Worm (Caenorhabditis elegans) whole organism, L4/young adult: ENCODE measurements around the gene grl-12.

Source experiments
- W03F9.2 ChIP-seq: fragments of 150-350 bp; optimal IDR thresholded peaks from 2 replicates; lab custom pipeline; 2014; ENCODE audit warnings: missing biosample characterization, missing genetic modification characterization
- dao-5 ChIP-seq: sonication (generic microtip); optimal IDR thresholded peaks from 2 replicates; lab custom pipeline; 2016; ENCODE audit warnings: missing genotype, missing genetic modification characterization, moderate library complexity, missing compliant biosample characterization
- him-1 ChIP-seq: sonication (generic microtip); optimal IDR thresholded peaks from 2 replicates; lab custom pipeline; 2016; ENCODE audit warnings: missing genotype, missing genetic modification reagents, missing genetic modification characterization, missing compliant biosample characterization

grl-12 gene

DNA sequence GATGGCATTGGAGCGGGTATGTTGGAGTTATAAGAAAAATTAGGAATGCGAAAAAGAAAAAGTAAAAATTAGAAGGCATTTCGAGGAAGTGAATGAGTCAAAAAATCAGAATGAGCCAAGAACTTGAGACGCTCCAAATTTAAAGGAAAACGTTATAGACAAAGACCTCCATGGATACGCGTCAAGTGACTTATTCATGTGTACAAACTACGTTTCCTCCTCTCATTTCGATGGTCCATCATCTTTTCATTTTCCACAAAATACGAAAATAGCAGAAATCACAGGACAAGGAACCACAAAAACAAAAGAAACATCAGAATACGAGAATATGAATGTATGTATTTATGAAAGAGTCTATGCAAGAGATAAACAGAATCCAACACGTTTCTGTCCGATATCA is 4.5 kb upstream of the grl-12 start, which contains the start of gene F28A12.3:
Gene F28A12.3 (minus strand): TSS at position 101 of the 400 bp plus-strand sequence.
- TF ChIP-seq W03F9.2 (tag; lab: Kevin White, UChicago) (no peak), him-1 (tag; lab: Kevin White, UChicago) (no peak), dao-5 (tag; lab: Kevin White, UChicago) (no peak)

DNA sequence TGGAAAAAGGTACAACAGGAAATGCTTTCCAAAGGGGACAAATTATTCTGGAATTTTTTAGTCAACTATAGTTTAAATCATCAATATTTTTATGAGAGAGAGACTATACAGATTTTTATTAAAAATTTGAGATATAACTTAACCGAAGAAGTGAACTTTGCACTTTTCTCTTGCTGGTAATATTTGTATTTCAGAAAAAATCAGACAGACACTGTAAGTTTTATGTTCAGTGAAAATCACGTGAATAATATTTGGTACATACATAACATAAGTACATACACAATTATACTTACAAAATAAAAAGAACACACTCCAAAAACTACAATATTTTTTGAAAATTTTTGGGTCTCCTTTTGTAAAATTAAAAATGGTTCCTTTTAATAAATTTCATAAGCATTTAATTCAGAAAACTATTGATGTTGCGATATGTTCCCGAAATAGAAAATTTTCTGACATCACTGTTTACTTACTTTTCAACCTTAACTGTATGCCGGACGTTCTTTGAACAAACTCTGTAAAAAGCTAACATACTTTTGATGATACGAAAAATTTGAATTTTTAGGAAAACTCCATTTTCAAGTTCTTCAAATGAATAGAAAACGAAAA is 962 bp upstream of the grl-12 start, which contains the start of the genes F28A12.10 and acd-4:
Gene F28A12.10 (minus strand): TSS at position 101 of the 606 bp plus-strand sequence.
Gene acd-4 (plus strand): TSS at position 556 of the 606 bp plus-strand sequence.
- TF ChIP-seq dao-5 (tag; lab: Kevin White, UChicago) (no peak), W03F9.2 (tag; lab: Kevin White, UChicago) (no peak), him-1 (tag; lab: Kevin White, UChicago) (no peak)

DNA sequence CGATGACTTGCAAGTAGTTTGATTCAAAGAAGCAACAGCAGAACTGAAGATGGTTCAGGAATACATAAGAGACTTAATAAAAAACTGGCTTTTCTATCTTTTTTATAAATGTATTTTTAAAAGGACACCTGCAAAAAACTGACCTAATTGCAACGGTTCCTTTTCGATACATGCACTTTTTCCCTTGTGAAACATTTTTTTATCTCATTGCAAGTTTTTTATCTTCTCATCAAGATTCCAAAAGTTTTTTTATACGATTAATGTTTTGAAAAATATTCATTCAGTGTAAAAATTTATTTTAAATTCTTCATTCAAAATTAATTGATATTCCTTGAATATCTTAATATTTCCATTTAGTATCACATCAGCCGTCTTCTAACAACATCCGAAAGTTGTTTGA is 1.2 kb downstream of the grl-12 start, which contains the start of gene oac-29:
Gene oac-29 (minus strand): TSS at position 101 of the 400 bp plus-strand sequence.
- TF ChIP-seq W03F9.2 (tag; lab: Kevin White, UChicago), result no peak
- TF ChIP-seq dao-5 (tag; lab: Kevin White, UChicago), result no peak
- no peak for TF ChIP-seq him-1 (tag; lab: Kevin White, UChicago)

DNA sequence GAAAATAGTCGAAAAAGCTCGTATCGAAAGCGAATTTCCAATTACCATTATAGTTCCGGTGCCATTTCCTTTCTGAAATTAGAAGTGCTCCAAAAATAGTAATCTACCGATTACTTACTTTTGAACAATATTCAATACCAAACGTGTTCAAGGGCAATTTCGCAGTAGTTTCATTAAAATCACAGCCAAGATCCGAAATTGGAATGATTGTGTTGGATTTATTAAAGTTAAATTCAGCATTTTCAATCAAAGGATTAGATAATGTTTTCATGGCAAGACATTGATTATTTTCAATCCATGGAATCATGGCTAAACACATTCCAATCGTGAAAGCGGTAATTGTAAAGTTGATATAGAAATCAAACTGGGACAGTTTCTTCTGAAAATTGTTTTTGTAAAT is 4.0 kb downstream of the grl-12 start:
- TF ChIP-seq W03F9.2 (tag; lab: Kevin White, UChicago), result no peak
- TF ChIP-seq dao-5 (tag; lab: Kevin White, UChicago), result no peak
- no peak for TF ChIP-seq him-1 (tag; lab: Kevin White, UChicago)

DNA sequence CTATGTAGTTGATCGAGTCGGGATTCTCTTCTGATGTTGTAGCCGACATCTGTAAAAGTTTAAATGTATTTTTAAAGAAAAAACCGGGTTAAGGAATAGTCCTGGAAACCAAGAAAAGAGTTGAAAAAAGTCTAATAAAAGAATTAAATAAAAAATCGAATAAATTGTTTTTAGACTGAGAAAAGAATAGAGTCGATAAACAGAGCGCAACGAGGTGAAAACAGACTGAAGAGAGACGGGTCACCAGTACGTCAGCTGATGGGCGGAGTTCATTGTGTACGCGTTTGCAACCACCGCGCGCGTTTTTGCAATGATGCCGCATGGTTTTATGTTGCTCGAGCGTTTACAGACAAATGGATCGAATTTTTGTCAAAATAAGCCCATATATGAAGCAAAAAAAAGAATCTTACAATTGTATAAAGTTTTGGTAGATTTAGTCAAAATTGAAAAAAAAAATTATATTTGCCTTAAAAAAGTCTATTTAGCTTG is 5.5 kb downstream of the grl-12 start, which contains the start of gene atg-18:
Gene atg-18 (minus strand): TSS at position 51 of the 489 bp plus-strand sequence.
- TF ChIP-seq W03F9.2 (tag; lab: Kevin White, UChicago) (peak; percentile 47), him-1 (tag; lab: Kevin White, UChicago) (no peak), dao-5 (tag; lab: Kevin White, UChicago) (no peak)

DNA sequence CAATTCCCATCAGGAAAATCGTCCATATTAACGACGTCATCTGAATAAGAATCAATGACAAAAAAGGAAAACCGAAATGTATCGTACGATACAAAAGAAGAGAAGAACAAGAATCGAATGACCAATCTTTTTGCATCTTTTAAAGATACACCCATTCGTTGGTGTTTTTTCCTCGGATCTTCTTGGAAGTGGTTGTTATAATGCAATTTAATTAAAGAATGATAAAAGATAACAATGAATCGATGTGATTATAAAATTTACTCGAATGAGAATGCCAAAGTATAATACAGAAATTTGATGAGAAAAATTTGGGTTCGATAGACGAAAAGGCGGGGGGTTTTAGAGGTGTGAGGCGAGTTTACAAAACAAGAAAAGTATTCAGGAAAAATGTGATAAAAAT is 7.8 kb downstream of the grl-12 start, which contains the start of gene F41E6.12:
Gene F41E6.12 (minus strand): TSS at position 101 of the 400 bp plus-strand sequence.
- TF ChIP-seq dao-5 (tag; lab: Kevin White, UChicago), result no peak
- TF ChIP-seq W03F9.2 (tag; lab: Kevin White, UChicago), result no peak
- TF ChIP-seq him-1 (tag; lab: Kevin White, UChicago), result no peak

DNA sequence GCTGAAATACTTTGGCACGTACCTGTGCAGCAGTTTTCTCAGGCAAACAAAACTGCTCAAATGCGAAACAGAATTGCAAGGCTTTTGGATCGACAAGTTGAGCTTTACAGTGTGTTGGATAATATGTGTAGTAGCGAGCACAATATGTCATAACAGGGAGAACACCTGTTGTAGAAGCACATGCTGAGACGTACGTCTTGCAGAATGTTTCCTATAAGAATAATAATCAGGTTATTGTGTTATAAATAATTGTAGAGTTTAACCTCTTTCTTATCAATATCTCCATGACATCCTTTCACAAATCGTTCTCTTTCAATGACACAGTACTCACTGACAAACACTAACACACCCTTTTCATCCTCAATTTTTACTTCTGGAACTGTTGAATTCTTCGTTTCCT is 9.2 kb downstream of the grl-12 start:
- TF ChIP-seq him-1 (tag; lab: Kevin White, UChicago) (no peak), dao-5 (tag; lab: Kevin White, UChicago) (no peak), W03F9.2 (tag; lab: Kevin White, UChicago) (no peak)

DNA sequence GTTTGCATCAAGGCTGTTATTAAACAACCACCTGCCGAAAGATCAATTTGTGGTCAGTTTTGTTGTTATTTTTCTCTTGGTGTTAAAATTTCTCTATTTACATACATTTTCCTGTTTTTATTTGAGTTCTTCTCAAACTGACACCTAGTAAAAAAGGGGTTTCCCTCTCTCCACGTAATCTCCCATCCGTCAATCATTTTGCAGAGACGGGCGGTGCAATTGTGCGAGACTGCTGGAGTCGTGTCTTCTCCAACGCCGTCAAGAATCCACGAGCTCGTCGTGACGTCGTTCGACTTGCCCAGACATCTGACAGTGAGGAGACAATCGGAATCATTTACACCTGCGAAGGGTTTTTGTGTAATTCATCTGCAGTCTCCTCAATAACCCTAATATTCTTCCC is 10.4 kb downstream of the grl-12 start:
- TF ChIP-seq W03F9.2 (tag; lab: Kevin White, UChicago) (no peak), him-1 (tag; lab: Kevin White, UChicago) (no peak), dao-5 (tag; lab: Kevin White, UChicago) (no peak)

DNA sequence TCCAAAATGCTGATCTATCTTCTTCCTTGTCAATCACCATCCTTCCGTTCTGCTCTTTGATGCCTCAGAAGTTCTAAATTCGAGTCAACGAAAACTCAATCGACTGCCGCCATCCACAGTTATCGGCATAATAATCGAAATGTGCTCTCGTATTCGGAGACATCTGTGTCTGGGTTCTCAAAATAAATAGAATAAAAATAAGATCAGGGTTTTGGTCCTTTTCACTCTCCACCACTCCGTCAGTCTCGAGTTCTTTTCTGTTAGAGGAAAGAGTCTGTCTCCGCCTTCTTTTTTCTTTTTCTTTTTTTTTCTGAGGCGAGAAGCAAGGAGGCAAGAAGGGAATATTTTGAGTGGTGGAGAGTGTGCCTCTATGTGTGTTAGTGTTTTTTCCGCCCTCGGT is 13.1 kb downstream of the grl-12 start, which contains the start of gene F41E6.17:
Gene F41E6.17 (plus strand): TSS at position 348 of the 400 bp plus-strand sequence.
- TF ChIP-seq dao-5 (tag; lab: Kevin White, UChicago), result no peak
- TF ChIP-seq W03F9.2 (tag; lab: Kevin White, UChicago), result no peak
- no peak for TF ChIP-seq him-1 (tag; lab: Kevin White, UChicago)

DNA sequence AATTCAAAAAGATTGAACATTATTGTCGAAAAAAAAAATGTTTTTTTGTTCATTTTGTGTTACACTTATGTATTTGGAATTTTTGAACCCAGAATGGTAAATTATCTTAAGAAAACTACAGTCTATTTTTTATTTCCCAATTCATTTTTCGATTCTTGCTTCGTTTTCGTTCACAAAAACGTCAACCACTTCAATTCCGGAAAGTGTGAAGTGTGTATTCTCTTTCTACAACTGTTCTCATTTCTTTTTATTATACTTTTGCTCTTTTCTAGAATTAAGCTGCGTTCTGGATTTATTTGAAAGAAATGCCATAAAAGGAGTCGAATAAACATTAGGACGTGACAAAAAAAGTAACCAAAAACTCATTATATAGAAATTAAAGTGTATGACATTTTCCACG is 14.5 kb downstream of the grl-12 start, which contains the start of gene F41E6.1:
Gene F41E6.1 (plus strand): TSS at position 301 of the 400 bp plus-strand sequence.
- no peak for TF ChIP-seq W03F9.2 (tag; lab: Kevin White, UChicago)
- TF ChIP-seq dao-5 (tag; lab: Kevin White, UChicago), result no peak

DNA sequence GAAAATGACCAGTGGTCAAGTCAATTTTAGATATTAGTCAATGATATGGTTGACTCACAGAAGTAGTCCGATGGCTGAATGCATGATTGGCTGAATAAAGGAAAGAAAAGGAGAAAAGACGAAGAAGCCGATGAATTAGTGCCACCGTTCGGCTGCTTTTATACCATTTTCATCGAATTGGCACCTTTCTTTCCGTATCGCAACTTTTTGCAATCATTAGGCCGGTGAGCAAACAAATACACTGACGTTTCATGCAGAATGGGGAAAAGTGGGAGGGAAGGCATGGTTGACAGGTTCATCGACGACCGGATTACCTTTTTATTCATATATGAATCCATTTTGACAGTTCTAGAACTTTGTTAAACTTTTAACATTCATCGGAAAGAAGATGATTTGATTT is 15.6 kb downstream of the grl-12 start, which contains the start of gene idpc-2:
Gene idpc-2 (minus strand): TSS at position 101 of the 400 bp plus-strand sequence.
- TF ChIP-seq W03F9.2 (tag; lab: Kevin White, UChicago) (no peak), dao-5 (tag; lab: Kevin White, UChicago) (no peak), him-1 (tag; lab: Kevin White, UChicago) (no peak)

DNA sequence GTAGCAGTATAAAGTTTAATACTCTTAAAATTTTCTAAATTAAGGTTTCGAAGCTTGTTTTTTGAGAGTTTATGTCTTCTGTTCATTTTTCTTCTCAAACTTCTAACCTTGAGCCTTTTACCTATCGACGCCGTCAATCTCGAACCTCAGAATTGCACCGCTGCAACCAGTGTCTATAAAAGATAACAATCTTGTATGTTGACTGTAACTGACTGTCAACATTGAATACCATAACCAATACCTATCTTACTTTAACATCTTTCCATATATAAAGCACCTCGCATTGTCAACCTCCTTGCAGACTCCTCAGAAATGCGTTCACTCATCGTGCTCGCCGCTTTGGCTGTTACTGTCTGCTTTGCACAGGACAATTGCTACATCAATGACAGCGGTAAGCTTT is 18.1 kb downstream of the grl-12 start, which contains the start of gene grd-5:
Gene grd-5 (plus strand): TSS at position 295 of the 400 bp plus-strand sequence.
- TF ChIP-seq W03F9.2 (tag; lab: Kevin White, UChicago) (no peak), dao-5 (tag; lab: Kevin White, UChicago) (no peak), him-1 (tag; lab: Kevin White, UChicago) (no peak)

DNA sequence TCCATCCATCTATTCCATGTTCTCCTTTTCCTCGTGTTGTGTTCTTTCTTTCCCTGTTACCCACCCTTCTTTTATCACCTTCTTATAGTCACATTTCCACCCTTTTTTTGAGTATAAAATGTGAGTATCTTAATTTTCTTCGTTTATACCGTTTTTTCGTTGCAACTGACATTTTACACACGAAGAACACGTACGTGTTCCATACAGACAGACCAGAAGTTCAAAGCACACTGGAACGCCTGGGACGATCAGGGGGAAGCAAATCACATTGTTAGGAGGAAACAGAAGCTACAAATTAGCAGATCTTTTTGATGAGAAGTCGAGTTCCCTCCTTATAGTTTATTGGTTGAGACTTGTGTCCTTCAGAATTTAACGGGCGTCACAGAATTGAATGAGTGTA is 21.1 kb downstream of the grl-12 start:
- TF ChIP-seq him-1 (tag; lab: Kevin White, UChicago) (no peak), W03F9.2 (tag; lab: Kevin White, UChicago) (no peak), dao-5 (tag; lab: Kevin White, UChicago) (no peak)
